Worm (Caenorhabditis elegans) whole organism, mixed stage, embryonic: Measurements from ENCODE around the gene F53F1.2.

Experiments
- blmp-1 ChIP-seq: fragments of 150-350 bp; optimal IDR thresholded peaks from 2 replicates; lab custom pipeline; 2014; ENCODE audit warnings: missing biosample characterization, missing genetic modification characterization
- elt-1 ChIP-seq: sonication (generic microtip); optimal IDR thresholded peaks from 2 replicates; lab custom pipeline; 2017; ENCODE audit warnings: missing genetic modification characterization, mild to moderate bottlenecking, missing compliant biosample characterization, antibody characterized with exemption, moderate library complexity, borderline replicate concordance; ENCODE audit not compliant: insufficient read depth
- lin-32 ChIP-seq: fragments of 200-800 bp; sonication (Bioruptor generic); optimal IDR thresholded peaks from 2 replicates; lab custom pipeline; 2018; ENCODE audit warnings: mild to moderate bottlenecking, missing genetic modification characterization, missing compliant biosample characterization
- lsy-2 ChIP-seq: fragments of 150-350 bp; optimal IDR thresholded peaks from 2 replicates; lab custom pipeline; 2014; ENCODE audit warnings: missing biosample characterization, missing genetic modification characterization
- mab-5 ChIP-seq: fragments of 150-350 bp; optimal IDR thresholded peaks from 2 replicates; lab custom pipeline; 2014; ENCODE audit warnings: missing biosample characterization, missing genetic modification characterization
- mep-1 ChIP-seq: fragments of 150-350 bp; optimal IDR thresholded peaks from 2 replicates; lab custom pipeline; 2017; ENCODE audit warnings: missing biosample characterization, missing genetic modification reagents, missing genetic modification characterization, inconsistent platforms
- nhr-2 ChIP-seq: fragments of 150-350 bp; optimal IDR thresholded peaks from 2 replicates; lab custom pipeline; 2014; ENCODE audit warnings: missing biosample characterization, missing genetic modification characterization
- nhr-237 ChIP-seq: fragments of 150-350 bp; optimal IDR thresholded peaks from 2 replicates; lab custom pipeline; 2014; ENCODE audit warnings: missing biosample characterization, missing genetic modification characterization
- nhr-28 ChIP-seq: fragments of 150-350 bp; optimal IDR thresholded peaks from 2 replicates; lab custom pipeline; 2014; ENCODE audit warnings: missing biosample characterization, missing genetic modification characterization
- pha-4 ChIP-seq: fragments of 150-350 bp; optimal IDR thresholded peaks from 2 replicates; lab custom pipeline; 2018; ENCODE audit warnings: missing biosample characterization, missing genetic modification reagents, missing genetic modification characterization
- unc-39 ChIP-seq: fragments of 150-350 bp; optimal IDR thresholded peaks from 2 replicates; lab custom pipeline; 2014; ENCODE audit warnings: missing biosample characterization, missing genetic modification characterization
- unc-62 ChIP-seq: fragments of 150-350 bp; optimal IDR thresholded peaks from 2 replicates; lab custom pipeline; 2014; ENCODE audit warnings: missing biosample characterization, missing genetic modification reagents, missing genetic modification characterization
- zip-8 ChIP-seq: fragments of 150-350 bp; optimal IDR thresholded peaks from 2 replicates; lab custom pipeline; 2014; ENCODE audit warnings: missing biosample characterization, missing genetic modification characterization
- ztf-11 ChIP-seq: fragments of 150-350 bp; optimal IDR thresholded peaks from 2 replicates; lab custom pipeline; 2014; ENCODE audit warnings: missing biosample characterization, missing genetic modification characterization

ce11 chrV:13372821-13373220, 33.8 kb upstream of the F53F1.2 start:
- TF ChIP-seq elt-1 (tag; lab: Kevin White, UChicago) (no peak), unc-62 (no peak), pha-4 (tag; lab: Kevin White, UChicago) (no peak), lsy-2 (tag; lab: Kevin White, UChicago) (no peak), ztf-11 (no peak), nhr-237 (tag; lab: Kevin White, UChicago) (no peak), blmp-1 (tag; lab: Kevin White, UChicago) (no peak), mab-5 (tag; lab: Kevin White, UChicago) (no peak), mep-1 (tag; lab: Kevin White, UChicago) (no peak), unc-39 (tag; lab: Kevin White, UChicago) (no peak), nhr-2 (tag; lab: Kevin White, UChicago) (no peak), lin-32 (no peak), zip-8 (tag; lab: Kevin White, UChicago) (no peak), nhr-28 (tag; lab: Kevin White, UChicago) (no peak)
